Worm (Caenorhabditis elegans) whole organism, late embryonic: ENCODE data around the gene F28C6.10.

Experiments used
- ama-1 ChIP-seq: fragments of 150-350 bp; optimal IDR thresholded peaks from 2 replicates; lab custom pipeline; 2014
- ceh-24 ChIP-seq: sonication (generic microtip); optimal IDR thresholded peaks from 2 replicates; lab custom pipeline; 2016; ENCODE audit warnings: mild to moderate bottlenecking, missing genetic modification characterization, missing compliant biosample characterization
- ceh-30 ChIP-seq: fragments of 150-350 bp; optimal IDR thresholded peaks from 2 replicates; lab custom pipeline; 2014; ENCODE audit warnings: missing biosample characterization, missing genetic modification characterization
- ceh-31 ChIP-seq: sonication (generic microtip); optimal IDR thresholded peaks from 2 replicates; lab custom pipeline; 2016; ENCODE audit warnings: missing genetic modification characterization, missing compliant biosample characterization
- dmd-4 ChIP-seq: sonication (generic microtip); optimal IDR thresholded peaks from 2 replicates; lab custom pipeline; 2016; ENCODE audit warnings: borderline replicate concordance, missing genetic modification characterization, missing compliant biosample characterization
- elt-4 ChIP-seq: sonication (generic microtip); optimal IDR thresholded peaks from 2 replicates; lab custom pipeline; 2016; ENCODE audit warnings: missing genetic modification characterization, missing compliant biosample characterization
- fax-1 ChIP-seq: sonication (generic microtip); optimal IDR thresholded peaks from 2 replicates; lab custom pipeline; 2016; ENCODE audit warnings: missing genotype, missing genetic modification characterization, missing compliant biosample characterization
- hlh-30 ChIP-seq: sonication (generic microtip); optimal IDR thresholded peaks from 2 replicates; lab custom pipeline; 2017; ENCODE audit warnings: antibody characterized with exemption, missing genetic modification characterization, missing compliant biosample characterization; ENCODE audit not compliant: insufficient read depth
- mec-3 ChIP-seq: sonication (generic microtip); optimal IDR thresholded peaks from 2 replicates; lab custom pipeline; 2016; ENCODE audit warnings: borderline replicate concordance, missing genetic modification characterization, missing compliant biosample characterization
- nhr-11 ChIP-seq: fragments of 150-350 bp; optimal IDR thresholded peaks from 2 replicates; lab custom pipeline; 2014; ENCODE audit warnings: missing biosample characterization, missing genetic modification characterization
- npax-4 ChIP-seq: sonication (generic microtip); optimal IDR thresholded peaks from 2 replicates; lab custom pipeline; 2016; ENCODE audit warnings: missing genetic modification characterization, missing compliant biosample characterization
- pqm-1 ChIP-seq: sonication (generic microtip); optimal IDR thresholded peaks from 2 replicates; lab custom pipeline; 2016; ENCODE audit warnings: missing genetic modification characterization, missing compliant biosample characterization
- ref-2 ChIP-seq: sonication (generic microtip); optimal IDR thresholded peaks from 2 replicates; lab custom pipeline; 2016; ENCODE audit warnings: missing genetic modification characterization, missing compliant biosample characterization
- sox-4 ChIP-seq: sonication (generic microtip); optimal IDR thresholded peaks from 2 replicates; lab custom pipeline; 2017; ENCODE audit warnings: mild to moderate bottlenecking, missing genetic modification characterization, inconsistent platforms, missing compliant biosample characterization

DNA sequence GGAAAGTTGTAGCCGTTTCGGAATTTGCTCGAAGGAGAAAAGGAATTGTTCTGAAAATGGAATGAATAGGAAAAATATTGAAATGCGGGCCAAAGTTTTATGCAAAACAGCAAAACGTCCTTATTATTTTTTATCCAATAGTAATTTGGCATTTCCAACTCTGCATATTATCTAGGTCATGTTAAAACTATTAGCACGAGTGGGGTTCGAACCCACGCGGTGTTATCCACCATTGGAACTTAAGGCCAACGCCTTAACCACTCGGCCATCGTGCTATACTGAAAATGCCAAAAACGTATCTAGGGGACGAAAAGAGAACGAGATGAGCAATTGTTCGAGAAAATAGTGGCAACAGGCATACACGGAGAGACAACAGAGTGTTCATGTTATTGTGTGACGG, 24.0 kb downstream of the F28C6.10 start:
- TF ChIP-seq nhr-11 (tag; lab: Kevin White, UChicago) = no peak
- TF ChIP-seq fax-1 (tag; lab: Kevin White, UChicago) = no peak
- TF ChIP-seq npax-4 (tag; lab: Kevin White, UChicago) = no peak
- no peak for TF ChIP-seq hlh-30 (tag; lab: Kevin White, UChicago)
- TF ChIP-seq ref-2 = no peak
- no peak for TF ChIP-seq sox-4 (tag; lab: Kevin White, UChicago)
- no peak for TF ChIP-seq pqm-1
- TF ChIP-seq ceh-30 = no peak
- TF ChIP-seq dmd-4 (tag; lab: Kevin White, UChicago) = no peak
- no peak for TF ChIP-seq ceh-31
- TF ChIP-seq ama-1 (lab: Kevin White, UChicago) = no peak
- TF ChIP-seq mec-3 (tag; lab: Kevin White, UChicago) = no peak
- no peak for TF ChIP-seq ceh-24 (tag; lab: Kevin White, UChicago)
- TF ChIP-seq elt-4 (tag; lab: Kevin White, UChicago) = no peak
